Worm (Caenorhabditis elegans) whole organism, L1 larva: Measurements from ENCODE around the gene tsp-10.

ENCODE experiments used
- Y116A8C.19 ChIP-seq: sonication (generic microtip); optimal IDR thresholded peaks from 2 replicates; lab custom pipeline; 2016; ENCODE audit warnings: missing compliant biosample characterization, missing genetic modification characterization, borderline replicate concordance
- aha-1 ChIP-seq: fragments of 150-350 bp; optimal IDR thresholded peaks from 2 replicates; lab custom pipeline; 2014; ENCODE audit warnings: missing biosample characterization, missing genetic modification characterization
- alr-1 ChIP-seq: fragments of 200-800 bp; sonication (Bioruptor generic); optimal IDR thresholded peaks from 2 replicates; lab custom pipeline; 2018; ENCODE audit warnings: borderline replicate concordance, mild to moderate bottlenecking, missing genetic modification characterization, missing compliant biosample characterization
- dpl-1 ChIP-seq, 3 experiments: fragments of 150-350 bp in 2 of 3; sonication (generic microtip) in 1 of 3; optimal IDR thresholded peaks; 2 replicates each; lab custom pipeline; 2014 to 2017; ENCODE audit warnings: missing biosample characterization in 3 of 3, missing genetic modification characterization in 3 of 3, missing genetic modification reagents in 3 of 3
- lsy-2 ChIP-seq, 2 experiments: fragments of 150-350 bp; optimal IDR thresholded peaks; 2 replicates each; lab custom pipeline; 2014; ENCODE audit warnings: missing biosample characterization in 2 of 2, missing genetic modification characterization in 2 of 2
- nhr-76 ChIP-seq: sonication (generic microtip); optimal IDR thresholded peaks from 2 replicates; lab custom pipeline; 2017; ENCODE audit warnings: missing biosample characterization, missing genetic modification characterization
- nhr-77 ChIP-seq: fragments of 150-350 bp; optimal IDR thresholded peaks from 2 replicates; lab custom pipeline; 2014; ENCODE audit warnings: missing biosample characterization, missing genetic modification characterization
- pqm-1 ChIP-seq: sonication (generic microtip); optimal IDR thresholded peaks from 3 replicates; lab custom pipeline; 2017; ENCODE audit warnings: missing biosample characterization, missing genetic modification characterization
- snpc-4 ChIP-seq: fragments of 150-350 bp; optimal IDR thresholded peaks from 2 replicates; lab custom pipeline; 2014; ENCODE audit warnings: missing biosample characterization, missing genetic modification characterization
- unc-62 ChIP-seq: fragments of 150-350 bp; optimal IDR thresholded peaks from 2 replicates; lab custom pipeline; 2014; ENCODE audit warnings: missing biosample characterization, missing genetic modification reagents, missing genetic modification characterization

ce11 chrII:6736066-6736465 lies 17.7 kb downstream of the tsp-10 start, which contains the start of gene mrps-18.C:
- TF ChIP-seq nhr-77 (tag; lab: Kevin White, UChicago) (no peak), unc-62 (GFP tag; lab: Kevin White, UChicago) (no peak), alr-1 (tag; lab: Kevin White, UChicago) (no peak), aha-1 (tag; lab: Kevin White, UChicago) (no peak), dpl-1 (GFP tag; optimal IDR thresholded peaks at IDR 0.05; lab: Kevin White, UChicago) (no peak), snpc-4 (no peak), Y116A8C.19 (tag; lab: Kevin White, UChicago) (no peak), lsy-2 (tag; optimal IDR thresholded peaks at IDR 0.05; lab: Kevin White, UChicago) (no peak), pqm-1 (tag; lab: Kevin White, UChicago) (no peak), nhr-76 (tag; lab: Kevin White, UChicago) (no peak)
